Worm (Caenorhabditis elegans) whole organism, dauer: ENCODE data around the gene ect-2.

Experiments
- unc-62 ChIP-seq: sonication (generic microtip); optimal IDR thresholded peaks from 2 replicates; lab custom pipeline; 2017; ENCODE audit warnings: missing biosample characterization, missing genetic modification reagents, missing genetic modification characterization

The ect-2 gene

ce11 chrII:10792611-10793010 is 8.8 kb upstream of the ect-2 start:
- no peak for TF ChIP-seq unc-62 (GFP tag; lab: Kevin White, UChicago)

- TF ChIP-seq unc-62 (GFP tag; lab: Kevin White, UChicago) = no peak
These were observed 3.5 kb upstream of the ect-2 start, which contains the start of gene tag-209 for ce11 chrII:10787240-10787639. Gene tag-209 (plus strand): TSS chrII:10787312.

- no peak for TF ChIP-seq unc-62 (GFP tag; lab: Kevin White, UChicago)
These were observed 1.2 kb upstream of the ect-2 start, which contains the start of gene cdl-1 for ce11 chrII:10784780-10785463. Gene cdl-1 (plus strand): TSS chrII:10785452.

ce11 chrII:10784248-10784647 is 486 bp upstream of the ect-2 start:
- no peak for TF ChIP-seq unc-62 (GFP tag; lab: Kevin White, UChicago)

- no peak for TF ChIP-seq unc-62 (GFP tag; lab: Kevin White, UChicago)
These were observed 5.7 kb downstream of the ect-2 start, which contains the start of gene mpz-1 for ce11 chrII:10778026-10778425. Gene mpz-1 (minus strand): TSS chrII:10778126.

- TF ChIP-seq unc-62 (GFP tag; lab: Kevin White, UChicago) = no peak
These were observed 14.5 kb downstream of the ect-2 start for ce11 chrII:10769291-10769690.

- TF ChIP-seq unc-62 (GFP tag; lab: Kevin White, UChicago) = no peak
These were observed 15.8 kb downstream of the ect-2 start for ce11 chrII:10767977-10768376.

ce11 chrII:10766773-10767172 is 17.0 kb downstream of the ect-2 start:
- no peak for TF ChIP-seq unc-62 (GFP tag; lab: Kevin White, UChicago)

ce11 chrII:10765238-10765637 is 18.5 kb downstream of the ect-2 start:
- TF ChIP-seq unc-62 (GFP tag; lab: Kevin White, UChicago) = no peak

ce11 chrII:10761653-10762052 is 22.1 kb downstream of the ect-2 start:
- no peak for TF ChIP-seq unc-62 (GFP tag; lab: Kevin White, UChicago)

- no peak for TF ChIP-seq unc-62 (GFP tag; lab: Kevin White, UChicago)
These were observed 23.0 kb downstream of the ect-2 start for ce11 chrII:10760801-10761200.

- no peak for TF ChIP-seq unc-62 (GFP tag; lab: Kevin White, UChicago)
These were observed 24.3 kb downstream of the ect-2 start for ce11 chrII:10759425-10759824.

ce11 chrII:10758951-10759350 is 24.8 kb downstream of the ect-2 start:
- no peak for TF ChIP-seq unc-62 (GFP tag; lab: Kevin White, UChicago)

ce11 chrII:10755455-10755854 is 28.3 kb downstream of the ect-2 start:
- no peak for TF ChIP-seq unc-62 (GFP tag; lab: Kevin White, UChicago)

ce11 chrII:10753694-10754093 is 30.1 kb downstream of the ect-2 start:
- no peak for TF ChIP-seq unc-62 (GFP tag; lab: Kevin White, UChicago)

ce11 chrII:10744801-10745200 is 39.0 kb downstream of the ect-2 start:
- no peak for TF ChIP-seq unc-62 (GFP tag; lab: Kevin White, UChicago)

- no peak for TF ChIP-seq unc-62 (GFP tag; lab: Kevin White, UChicago)
These were observed 46.7 kb downstream of the ect-2 start, which contains the start of gene C52A11.3 for ce11 chrII:10737059-10737458. Gene C52A11.3 (plus strand): TSS chrII:10737359.
